Worm (Caenorhabditis elegans): ENCODE measurements around the gene W01D2.3.

DNA sequence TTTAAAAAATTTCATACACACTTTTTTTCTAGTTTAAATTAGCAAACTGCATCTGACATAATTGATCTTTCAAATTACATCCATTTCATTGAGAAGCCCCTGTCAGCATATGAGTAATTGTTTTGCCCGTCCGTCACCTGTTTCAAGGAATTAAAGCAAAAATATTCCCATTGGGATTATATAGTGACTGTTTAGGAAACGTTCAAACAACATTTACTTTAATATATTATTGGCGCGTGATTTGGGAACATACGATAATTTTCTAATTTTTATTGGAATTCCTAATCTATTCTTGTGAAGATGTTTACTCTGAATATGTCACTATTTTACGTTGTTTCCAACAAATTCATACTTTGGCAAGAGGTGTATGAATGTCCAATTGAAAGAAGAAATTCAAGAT, 1.6 kb upstream of the W01D2.3 start, which contains the start of gene srt-11:
- TF ChIP-seq unc-39 (tag; optimal IDR thresholded peaks at IDR 0.05) (no peak), ceh-16 (tag; optimal IDR thresholded peaks at IDR 0.05) (no peak), nhr-12 (tag; optimal IDR thresholded peaks at IDR 0.05) (no peak), elt-3 (tag; optimal IDR thresholded peaks at IDR 0.05) (no peak), fkh-10 (GFP tag; optimal IDR thresholded peaks at IDR 0.05) (no peak), aly-2 (tag; optimal IDR thresholded peaks at IDR 0.05) (no peak), fos-1 (tag; optimal IDR thresholded peaks at IDR 0.05) (no peak), snpc-4 (tag; optimal IDR thresholded peaks at IDR 0.05) (no peak), nhr-28 (tag; optimal IDR thresholded peaks at IDR 0.05) (no peak), ama-1 (optimal IDR thresholded peaks at IDR 0.05) (no peak)

Measured in whole organism, L3 larva.